Fruit fly (Drosophila melanogaster) whole organism, embryonic: ENCODE results near the gene WASp.
A peak's percentile ranks its signal among the peaks of the same experiment; 100 is the strongest.

Experiments
- Aef1 ChIP-seq: fragments of 200-800 bp; sonication (Bioruptor generic); IDR thresholded peaks from 3 replicates; pipeline ENCODE4 v1.3.6; 2022; ENCODE audit warnings: missing biosample characterization, missing genetic modification characterization
- B-H2 ChIP-seq: fragments of 200-800 bp; sonication (Bioruptor generic); optimal IDR thresholded peaks from 2 replicates; lab custom pipeline; 2018; ENCODE audit warnings: missing biosample characterization, mild to moderate bottlenecking, missing genetic modification characterization
- C15 ChIP-seq: fragments of 200-800 bp; sonication (Bioruptor generic); IDR thresholded peaks from 3 replicates; pipeline ENCODE4 v1.3.6; 2022; ENCODE audit warnings: missing biosample characterization, missing genetic modification characterization
- CG10209 ChIP-seq: fragments of 200-800 bp; sonication (Bioruptor generic); optimal IDR thresholded peaks from 3 replicates; lab custom pipeline; 2017; ENCODE audit warnings: missing biosample characterization, mild to moderate bottlenecking, missing genetic modification characterization, missing genetic modification reagents
- CG11398 ChIP-seq: fragments of 200-800 bp; sonication (Bioruptor generic); optimal IDR thresholded peaks from 2 replicates; lab custom pipeline; 2016; ENCODE audit warnings: missing biosample characterization, missing genetic modification characterization
- CG11723 ChIP-seq: fragments of 200-800 bp; sonication (Bioruptor generic); optimal IDR thresholded peaks from 2 replicates; lab custom pipeline; 2017; ENCODE audit warnings: missing biosample characterization, mild to moderate bottlenecking, missing genetic modification characterization
- CG12659 ChIP-seq: fragments of 200-800 bp; sonication (Bioruptor generic); optimal IDR thresholded peaks from 3 replicates; lab custom pipeline; 2017; ENCODE audit warnings: mild to moderate bottlenecking, missing biosample characterization, missing genetic modification reagents, missing genetic modification characterization
- CG12744 ChIP-seq: fragments of 200-800 bp; sonication (Bioruptor generic); optimal IDR thresholded peaks from 2 replicates; lab custom pipeline; 2016; ENCODE audit warnings: missing biosample characterization, missing genetic modification characterization
- CG12942 ChIP-seq: fragments of 200-800 bp; sonication (Bioruptor generic); optimal IDR thresholded peaks from 3 replicates; lab custom pipeline; 2016; ENCODE audit warnings: missing biosample characterization, missing genetic modification characterization
- CG13775 ChIP-seq: fragments of 200-800 bp; sonication (Bioruptor generic); optimal IDR thresholded peaks from 3 replicates; lab custom pipeline; 2017; ENCODE audit warnings: missing biosample characterization, mild to moderate bottlenecking, missing genetic modification characterization
- CG15514 ChIP-seq: fragments of 200-800 bp; sonication (Bioruptor generic); optimal IDR thresholded peaks from 3 replicates; lab custom pipeline; 2017; ENCODE audit warnings: missing biosample characterization, missing genetic modification characterization, mild to moderate bottlenecking, moderate library complexity, missing genetic modification reagents
- CG15601 ChIP-seq: fragments of 200-800 bp; sonication (Bioruptor generic); optimal IDR thresholded peaks from 3 replicates; lab custom pipeline; 2019; ENCODE audit warnings: missing biosample characterization, mild to moderate bottlenecking, missing genetic modification characterization, moderate library complexity
- CG17612 ChIP-seq: fragments of 200-800 bp; sonication (Bioruptor generic); IDR thresholded peaks from 2 replicates; pipeline ENCODE4 v1.3.6; 2022; ENCODE audit warnings: missing biosample characterization, missing genetic modification characterization
- CG2116 ChIP-seq: fragments of 200-800 bp; sonication (Bioruptor generic); optimal IDR thresholded peaks from 3 replicates; lab custom pipeline; 2018; ENCODE audit warnings: missing biosample characterization, mild to moderate bottlenecking, missing genetic modification characterization
- CG34422 ChIP-seq: fragments of 200-800 bp; sonication (Bioruptor generic); IDR thresholded peaks from 3 replicates; pipeline ENCODE4 v1.3.6; 2022; ENCODE audit warnings: missing biosample characterization, missing genetic modification characterization
- CG4328 ChIP-seq: fragments of 200-800 bp; sonication (Bioruptor generic); optimal IDR thresholded peaks from 3 replicates; lab custom pipeline; 2017; ENCODE audit warnings: missing biosample characterization, missing genetic modification reagents, missing genetic modification characterization
- CG6272 ChIP-seq: fragments of 200-800 bp; sonication (Bioruptor generic); IDR thresholded peaks from 2 replicates; pipeline ENCODE4 v1.3.6; 2022; ENCODE audit warnings: missing biosample characterization, missing genetic modification characterization
- CG7963 ChIP-seq: fragments of 200-800 bp; sonication (Bioruptor generic); IDR thresholded peaks from 3 replicates; pipeline ENCODE4 v1.3.6; 2022; ENCODE audit warnings: missing biosample characterization, missing genetic modification characterization; ENCODE audit not compliant: partially characterized antibody
- CG9817 ChIP-seq: fragments of 200-800 bp; sonication (Bioruptor generic); optimal IDR thresholded peaks from 2 replicates; lab custom pipeline; 2018; ENCODE audit warnings: missing biosample characterization, mild to moderate bottlenecking, missing genetic modification characterization, moderate library complexity
- D ChIP-seq, 2 experiments: fragments of 200-800 bp in 1 of 2; fragments of >200 bp in 1 of 2; sonication (Bioruptor generic) in 1 of 2; optimal IDR thresholded peaks; 2 replicates in 1 of 2; 3 replicates in 1 of 2; lab custom pipeline; 2017; ENCODE audit warnings: mild to moderate bottlenecking in 1 of 2, missing biosample characterization in 1 of 2, missing genetic modification characterization in 1 of 2, missing genetic modification reagents in 1 of 2
- ERR ChIP-seq: fragments of 200-800 bp; sonication (Bioruptor generic); optimal IDR thresholded peaks from 2 replicates; lab custom pipeline; 2016; ENCODE audit warnings: missing biosample characterization, missing genetic modification characterization
- Hr3 ChIP-seq: fragments of 200-800 bp; sonication (Bioruptor generic); optimal IDR thresholded peaks from 3 replicates; lab custom pipeline; 2016; ENCODE audit warnings: missing biosample characterization, missing genetic modification characterization
- Neu2 ChIP-seq: fragments of 200-800 bp; sonication (Bioruptor generic); optimal IDR thresholded peaks from 3 replicates; lab custom pipeline; 2016; ENCODE audit warnings: missing biosample characterization, missing genetic modification characterization, borderline replicate concordance
- Vsx1 ChIP-seq: fragments of 200-800 bp; sonication (Bioruptor generic); optimal IDR thresholded peaks from 2 replicates; lab custom pipeline; 2017; ENCODE audit warnings: missing biosample characterization, mild to moderate bottlenecking, missing genetic modification characterization, missing genetic modification reagents
- al ChIP-seq: fragments of 200-800 bp; sonication (Bioruptor generic); IDR thresholded peaks from 2 replicates; pipeline ENCODE4 v1.3.6; 2022; ENCODE audit warnings: missing biosample characterization, missing genetic modification characterization
- bab2 ChIP-seq: fragments of 200-800 bp; sonication (Bioruptor generic); optimal IDR thresholded peaks from 2 replicates; lab custom pipeline; 2016; ENCODE audit warnings: missing biosample characterization, missing genetic modification characterization
- chinmo ChIP-seq: fragments of 200-800 bp; sonication (Bioruptor generic); IDR thresholded peaks from 4 replicates; pipeline ENCODE4 v1.3.6; 2022; ENCODE audit warnings: missing biosample characterization, missing genetic modification characterization; ENCODE audit not compliant: partially characterized antibody
- danr ChIP-seq: fragments of 200-800 bp; sonication (Bioruptor generic); IDR thresholded peaks from 2 replicates; pipeline ENCODE4 v1.3.6; 2022; ENCODE audit warnings: missing biosample characterization, missing genetic modification characterization
- disco-r ChIP-seq: fragments of 200-800 bp; sonication (Bioruptor generic); optimal IDR thresholded peaks from 2 replicates; lab custom pipeline; 2016; ENCODE audit warnings: missing biosample characterization, missing genetic modification characterization
- esg ChIP-seq: fragments of 200-800 bp; sonication (Bioruptor generic); conservative IDR thresholded peaks from 2 replicates; pipeline ENCODE4 v1.3.6; 2022; ENCODE audit warnings: missing biosample characterization, missing genetic modification characterization
- eve ChIP-seq, 2 experiments: fragments of >200 bp; optimal IDR thresholded peaks; 2 replicates each; lab custom pipeline; 2017; ENCODE audit warnings: missing biosample characterization in 2 of 2, missing genetic modification characterization in 2 of 2
- fd96Cb ChIP-seq: fragments of 200-800 bp; sonication (Bioruptor generic); optimal IDR thresholded peaks from 2 replicates; lab custom pipeline; 2018; ENCODE audit warnings: missing biosample characterization, mild to moderate bottlenecking, missing genetic modification characterization, moderate library complexity
- gem ChIP-seq: fragments of 200-800 bp; sonication (Bioruptor generic); optimal IDR thresholded peaks from 2 replicates; lab custom pipeline; 2019; ENCODE audit warnings: missing biosample characterization, mild to moderate bottlenecking, missing genetic modification characterization, moderate library complexity
- hbn ChIP-seq: fragments of 200-800 bp; sonication (Bioruptor generic); IDR thresholded peaks from 2 replicates; pipeline ENCODE4 v1.3.6; 2022; ENCODE audit warnings: missing biosample characterization, missing genetic modification characterization; ENCODE audit not compliant: partially characterized antibody
- lov ChIP-seq, 2 experiments: fragments of 200-800 bp in 1 of 2; fragments of >200 bp in 1 of 2; sonication (Bioruptor generic) in 1 of 2; IDR thresholded peaks in 1 of 2; optimal IDR thresholded peaks in 1 of 2; 2 replicates in 1 of 2; 3 replicates in 1 of 2; pipeline versions ENCODE4 v1.3.6 to Lab custom; 2017 to 2022; ENCODE audit warnings: missing biosample characterization in 1 of 2, missing genetic modification characterization in 1 of 2
- nerfin-1 ChIP-seq: fragments of 200-800 bp; sonication (Bioruptor generic); optimal IDR thresholded peaks from 3 replicates; lab custom pipeline; 2019; ENCODE audit warnings: missing biosample characterization, mild to moderate bottlenecking, missing genetic modification characterization, moderate library complexity
- oc ChIP-seq: fragments of 200-800 bp; sonication (Bioruptor generic); optimal IDR thresholded peaks from 2 replicates; lab custom pipeline; 2018; ENCODE audit warnings: missing biosample characterization, mild to moderate bottlenecking, missing genetic modification characterization, moderate library complexity
- onecut ChIP-seq: fragments of 200-800 bp; sonication (Bioruptor generic); IDR thresholded peaks from 2 replicates; pipeline ENCODE4 v1.3.6; 2022; ENCODE audit warnings: missing biosample characterization, missing genetic modification characterization
- pros ChIP-seq: fragments of 200-800 bp; sonication (Bioruptor generic); optimal IDR thresholded peaks from 3 replicates; lab custom pipeline; 2019; ENCODE audit warnings: missing biosample characterization, mild to moderate bottlenecking, missing genetic modification characterization, moderate library complexity
- row ChIP-seq: fragments of 200-800 bp; sonication (Bioruptor generic); IDR thresholded peaks from 3 replicates; pipeline ENCODE4 v1.3.6; 2022; ENCODE audit warnings: missing biosample characterization, missing genetic modification characterization
- sens-2 ChIP-seq: fragments of 200-800 bp; sonication (Bioruptor generic); IDR thresholded peaks from 2 replicates; pipeline ENCODE4 v1.3.6; 2022; ENCODE audit warnings: missing biosample characterization, missing genetic modification characterization
- sima ChIP-seq: fragments of 200-800 bp; sonication (Bioruptor generic); optimal IDR thresholded peaks from 2 replicates; lab custom pipeline; 2016; ENCODE audit warnings: missing biosample characterization, missing genetic modification characterization
- sqz ChIP-seq: fragments of 200-800 bp; sonication (Bioruptor generic); optimal IDR thresholded peaks from 3 replicates; lab custom pipeline; 2018; ENCODE audit warnings: missing biosample characterization, mild to moderate bottlenecking, missing genetic modification characterization
- ssp ChIP-seq: fragments of 200-800 bp; sonication (Bioruptor generic); IDR thresholded peaks from 2 replicates; pipeline ENCODE4 v1.3.6; 2022; ENCODE audit warnings: missing biosample characterization, missing genetic modification characterization
- sug ChIP-seq: fragments of 200-800 bp; optimal IDR thresholded peaks from 2 replicates; lab custom pipeline; 2019; ENCODE audit warnings: missing biosample characterization, mild to moderate bottlenecking, missing genetic modification characterization, moderate library complexity
- trem ChIP-seq: fragments of 200-800 bp; optimal IDR thresholded peaks from 3 replicates; lab custom pipeline; 2019; ENCODE audit warnings: missing biosample characterization, mild to moderate bottlenecking, missing genetic modification characterization, moderate library complexity
- trh ChIP-seq: fragments of 200-800 bp; sonication (Bioruptor generic); optimal IDR thresholded peaks from 2 replicates; lab custom pipeline; 2016; ENCODE audit warnings: missing biosample characterization, missing genetic modification characterization
- vfl ChIP-seq: fragments of 200-800 bp; sonication (Bioruptor generic); optimal IDR thresholded peaks from 2 replicates; lab custom pipeline; 2016; ENCODE audit warnings: missing biosample characterization, missing genetic modification characterization
- wdn ChIP-seq: fragments of 200-800 bp; sonication (Bioruptor generic); IDR thresholded peaks from 2 replicates; pipeline ENCODE4 v1.3.6; 2022; ENCODE audit warnings: missing biosample characterization, missing genetic modification characterization
- zen ChIP-seq: fragments of 200-800 bp; sonication (Bioruptor generic); optimal IDR thresholded peaks from 3 replicates; lab custom pipeline; 2018; ENCODE audit warnings: missing biosample characterization, mild to moderate bottlenecking, missing genetic modification characterization, moderate library complexity

Gene WASp

DNA sequence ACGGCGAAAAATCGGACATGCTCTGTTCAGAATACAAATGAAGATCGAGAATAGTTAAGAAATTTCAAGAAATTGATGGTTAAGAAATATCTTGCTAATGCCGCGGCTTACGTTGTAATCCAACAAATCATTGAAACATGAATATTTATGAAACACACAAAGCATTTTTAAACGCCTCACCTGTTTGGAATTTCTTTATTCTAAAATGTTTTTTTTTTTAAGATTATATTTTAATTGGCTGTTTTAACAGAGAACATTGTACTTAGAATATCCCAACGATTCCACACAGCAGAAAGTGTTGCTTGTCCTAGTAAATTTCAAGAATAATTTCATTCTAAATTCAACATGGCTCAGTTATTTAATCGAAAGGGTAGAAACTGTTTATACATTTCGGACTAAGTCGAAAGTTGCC lies 20.1 kb upstream of the WASp start (continued):
- TF ChIP-seq nerfin-1 (no peak), CG15514 (no peak), CG10209 (GFP tag; lab: Kevin White, UChicago) (peak; percentile 14), row (GFP tag; lab: Robert Waterston, UW) (0 out of 3 replicates have a peak, but pooled peaks have one; percentile 33), CG11723 (GFP tag; lab: Kevin White, UChicago) (no peak), B-H2 (GFP tag; lab: Kevin White, UChicago) (no peak), CG7963 (GFP tag; lab: Robert Waterston, UW) (no peak), sima (GFP tag; lab: Kevin White, UChicago) (no peak), pros (no peak), CG11398 (GFP tag; lab: Kevin White, UChicago) (no peak), Vsx1 (GFP tag; lab: Kevin White, UChicago) (peak; percentile 47), al (GFP tag; lab: Robert Waterston, UW) (no peak), bab2 (no peak), sug (tag; lab: Kevin White, UChicago) (no peak), CG12942 (GFP tag; lab: Kevin White, UChicago) (no peak), sqz (GFP tag; lab: Kevin White, UChicago) (no peak), CG12659 (no peak), sens-2 (GFP tag; lab: Robert Waterston, UW) (no peak), danr (GFP tag; lab: Robert Waterston, UW) (no peak), D (optimal IDR thresholded peaks at IDR 0.05; lab: Kevin White, UChicago) (no peak), D (GFP tag; optimal IDR thresholded peaks at IDR 0.05; lab: Kevin White, UChicago) (peak; percentile 38), hbn (GFP tag; lab: Robert Waterston, UW) (no peak), vfl (no peak), C15 (no peak), lov (optimal IDR thresholded peaks at IDR 0.05; lab: Kevin White, UChicago) (no peak), lov (GFP tag; IDR thresholded peaks at IDR 0.05; lab: Robert Waterston, UW) (no peak), Aef1 (GFP tag; lab: Robert Waterston, UW) (no peak), CG13775 (GFP tag; lab: Kevin White, UChicago) (no peak), CG2116 (GFP tag; lab: Kevin White, UChicago) (no peak), wdn (GFP tag; lab: Robert Waterston, UW) (no peak), disco-r (GFP tag; lab: Kevin White, UChicago) (no peak), CG12744 (no peak), trh (GFP tag; lab: Kevin White, UChicago) (no peak), ssp (no peak), onecut (GFP tag; lab: Robert Waterston, UW) (no peak), CG17612 (GFP tag; lab: Robert Waterston, UW) (no peak), CG9817 (tag; lab: Kevin White, UChicago) (no peak), Hr3 (GFP tag; lab: Kevin White, UChicago) (no peak), gem (peak; percentile 49), CG4328 (no peak), ERR (GFP tag; lab: Kevin White, UChicago) (no peak), zen (no peak), oc (tag; lab: Kevin White, UChicago) (no peak), CG15601 (no peak), CG6272 (GFP tag; lab: Robert Waterston, UW) (no peak), Neu2 (GFP tag; lab: Kevin White, UChicago) (no peak), chinmo (GFP tag; lab: Robert Waterston, UW) (no peak), esg (GFP tag; lab: Robert Waterston, UW) (no peak), trem (no peak), fd96Cb (peak; percentile 26), eve (GFP tag; optimal IDR thresholded peaks at IDR 0.05; lab: Kevin White, UChicago) (peak in 1 of 2 experiments; percentile 13), CG34422 (no peak)
